Fruit fly (Drosophila melanogaster): ENCODE results near the gene CG1840.

DNA sequence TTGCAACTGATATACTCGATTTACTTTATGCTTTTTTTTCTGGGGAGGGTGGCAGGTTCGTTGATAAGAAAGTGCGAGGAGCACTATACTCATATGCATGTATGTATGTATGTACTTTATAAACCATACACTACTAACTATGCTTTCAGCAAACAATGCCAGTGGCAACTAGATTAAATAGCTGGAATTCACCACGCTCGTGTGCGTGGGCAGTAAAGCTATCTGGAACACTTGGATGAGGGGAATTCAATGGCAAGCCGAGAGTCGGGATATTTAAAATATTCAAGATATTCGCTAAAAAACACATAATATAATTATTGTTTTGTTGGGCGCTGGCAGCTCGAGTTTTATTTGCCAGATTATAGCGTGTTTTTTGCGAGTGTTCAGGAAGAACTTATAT lies 31.3 kb upstream of the CG1840 start:
- TF ChIP-seq Myc (optimal IDR thresholded peaks at IDR 0.05), result no peak
- no peak for TF ChIP-seq woc (GFP tag; optimal IDR thresholded peaks at IDR 0.05)
- no peak for TF ChIP-seq Hr78 (GFP tag; optimal IDR thresholded peaks at IDR 0.05)
- no peak for TF ChIP-seq pan (optimal IDR thresholded peaks at IDR 0.05)
- TF ChIP-seq Rel (GFP tag; optimal IDR thresholded peaks at IDR 0.05), result no peak
- no peak for TF ChIP-seq Rel (tag; optimal IDR thresholded peaks at IDR 0.05)
